Fruit fly (Drosophila melanogaster) whole organism, embryonic: ENCODE measurements around the gene Prp39.

ENCODE experiments used
- Aef1 ChIP-seq: fragments of 200-800 bp; sonication (Bioruptor generic); IDR thresholded peaks from 3 replicates; pipeline ENCODE4 v1.3.6; 2022; ENCODE audit warnings: missing biosample characterization, missing genetic modification characterization
- Atf6 ChIP-seq: fragments of 200-800 bp; sonication (Bioruptor generic); IDR thresholded peaks from 2 replicates; pipeline ENCODE4 v1.3.6; 2022; ENCODE audit warnings: missing biosample characterization, missing genetic modification characterization
- BEAF-32 ChIP-seq: fragments of 200-800 bp; sonication (Bioruptor generic); optimal IDR thresholded peaks from 3 replicates; lab custom pipeline; 2017; ENCODE audit warnings: missing biosample characterization, missing genetic modification characterization, mild to moderate bottlenecking, moderate library complexity, missing genetic modification reagents
- Bdp1 ChIP-seq: fragments of 200-800 bp; sonication (Bioruptor generic); optimal IDR thresholded peaks from 3 replicates; lab custom pipeline; 2016; ENCODE audit warnings: missing biosample characterization, missing genetic modification characterization
- CG10366 ChIP-seq: fragments of 200-800 bp; sonication (Bioruptor generic); IDR thresholded peaks from 2 replicates; pipeline ENCODE4 v1.3.6; 2022; ENCODE audit warnings: missing biosample characterization, missing genetic modification characterization
- CG12155 ChIP-seq: fragments of 200-800 bp; sonication (Bioruptor generic); optimal IDR thresholded peaks from 3 replicates; lab custom pipeline; 2016; ENCODE audit warnings: missing biosample characterization, missing genetic modification characterization
- CG12659 ChIP-seq: fragments of 200-800 bp; sonication (Bioruptor generic); optimal IDR thresholded peaks from 3 replicates; lab custom pipeline; 2017; ENCODE audit warnings: mild to moderate bottlenecking, missing biosample characterization, missing genetic modification reagents, missing genetic modification characterization
- CG14014 ChIP-seq: fragments of 200-800 bp; sonication (Bioruptor generic); IDR thresholded peaks from 2 replicates; pipeline ENCODE4 v1.3.6; 2022; ENCODE audit warnings: missing biosample characterization, missing genetic modification characterization
- CG14710 ChIP-seq: fragments of 200-800 bp; sonication (Bioruptor generic); optimal IDR thresholded peaks from 3 replicates; lab custom pipeline; 2019; ENCODE audit warnings: missing biosample characterization, mild to moderate bottlenecking, missing genetic modification characterization, moderate library complexity
- CG14860 ChIP-seq: fragments of 200-800 bp; sonication (Bioruptor generic); IDR thresholded peaks from 3 replicates; pipeline ENCODE4 v1.3.6; 2022; ENCODE audit warnings: missing biosample characterization, missing genetic modification characterization; ENCODE audit not compliant: partially characterized antibody
- CG17361 ChIP-seq: fragments of 200-800 bp; sonication (Bioruptor generic); IDR thresholded peaks from 3 replicates; pipeline ENCODE4 v1.3.6; 2022; ENCODE audit warnings: missing biosample characterization, missing genetic modification characterization
- CG32532 ChIP-seq: fragments of 200-800 bp; sonication (Bioruptor generic); IDR thresholded peaks from 2 replicates; pipeline ENCODE4 v1.3.6; 2022; ENCODE audit warnings: missing biosample characterization, missing genetic modification characterization
- CG4854 ChIP-seq: fragments of 200-800 bp; sonication (Bioruptor generic); optimal IDR thresholded peaks from 2 replicates; lab custom pipeline; 2016; ENCODE audit warnings: missing biosample characterization, missing genetic modification characterization, inconsistent platforms
- CG6791 ChIP-seq: fragments of 200-800 bp; sonication (Bioruptor generic); IDR thresholded peaks from 3 replicates; pipeline ENCODE4 v1.3.6; 2022; ENCODE audit warnings: missing biosample characterization, missing genetic modification characterization; ENCODE audit not compliant: partially characterized antibody
- CG7786 ChIP-seq: fragments of 200-800 bp; sonication (Bioruptor generic); optimal IDR thresholded peaks from 2 replicates; lab custom pipeline; 2016; ENCODE audit warnings: missing biosample characterization, missing genetic modification characterization
- CG8924 ChIP-seq: fragments of 200-800 bp; optimal IDR thresholded peaks from 3 replicates; lab custom pipeline; 2019; ENCODE audit warnings: missing biosample characterization, mild to moderate bottlenecking, missing genetic modification characterization, moderate library complexity
- Chrac-16 ChIP-seq: fragments of 200-800 bp; sonication (Bioruptor generic); optimal IDR thresholded peaks from 3 replicates; lab custom pipeline; 2016; ENCODE audit warnings: missing biosample characterization, missing genetic modification characterization
- Dek ChIP-seq: fragments of 200-800 bp; sonication (Bioruptor generic); optimal IDR thresholded peaks from 3 replicates; lab custom pipeline; 2019; ENCODE audit warnings: missing biosample characterization, mild to moderate bottlenecking, missing genetic modification characterization, moderate library complexity
- Doc3 ChIP-seq: fragments of 200-800 bp; sonication (Bioruptor generic); IDR thresholded peaks from 3 replicates; pipeline ENCODE4 v1.3.6; 2022; ENCODE audit warnings: missing biosample characterization, missing genetic modification characterization; ENCODE audit not compliant: partially characterized antibody
- Dp ChIP-seq: fragments of 200-800 bp; sonication (Bioruptor generic); optimal IDR thresholded peaks from 2 replicates; lab custom pipeline; 2018; ENCODE audit warnings: missing biosample characterization, mild to moderate bottlenecking, missing genetic modification characterization, moderate library complexity
- ERR ChIP-seq: fragments of 200-800 bp; sonication (Bioruptor generic); optimal IDR thresholded peaks from 2 replicates; lab custom pipeline; 2016; ENCODE audit warnings: missing biosample characterization, missing genetic modification characterization
- Fer3 ChIP-seq: fragments of 200-800 bp; sonication (Bioruptor generic); optimal IDR thresholded peaks from 2 replicates; lab custom pipeline; 2018; ENCODE audit warnings: missing biosample characterization, mild to moderate bottlenecking, missing genetic modification characterization, moderate library complexity
- H2.0 ChIP-seq: fragments of 200-800 bp; sonication (Bioruptor generic); IDR thresholded peaks from 2 replicates; pipeline ENCODE4 v1.3.6; 2022; ENCODE audit warnings: missing biosample characterization, missing genetic modification characterization
- HmgZ ChIP-seq: fragments of 200-800 bp; sonication (Bioruptor generic); optimal IDR thresholded peaks from 2 replicates; lab custom pipeline; 2018; ENCODE audit warnings: missing biosample characterization, mild to moderate bottlenecking, missing genetic modification characterization
- Hr3 ChIP-seq: fragments of 200-800 bp; sonication (Bioruptor generic); optimal IDR thresholded peaks from 3 replicates; lab custom pipeline; 2016; ENCODE audit warnings: missing biosample characterization, missing genetic modification characterization
- Neu2 ChIP-seq: fragments of 200-800 bp; sonication (Bioruptor generic); optimal IDR thresholded peaks from 3 replicates; lab custom pipeline; 2016; ENCODE audit warnings: missing biosample characterization, missing genetic modification characterization, borderline replicate concordance
- Pdp1 ChIP-seq, 2 experiments: fragments of 200-800 bp; sonication (Bioruptor generic); optimal IDR thresholded peaks; 3 replicates each; lab custom pipeline; 2016; ENCODE audit warnings: missing biosample characterization in 2 of 2, missing genetic modification characterization in 2 of 2, mild to moderate bottlenecking in 1 of 2, moderate library complexity in 1 of 2
- Six4 ChIP-seq: fragments of 200-800 bp; sonication (Bioruptor generic); optimal IDR thresholded peaks from 2 replicates; lab custom pipeline; 2016; ENCODE audit warnings: missing biosample characterization, missing genetic modification characterization
- Sry-δ ChIP-seq: fragments of 200-800 bp; sonication (Bioruptor generic); optimal IDR thresholded peaks from 2 replicates; lab custom pipeline; 2016; ENCODE audit warnings: missing biosample characterization, missing genetic modification characterization
- YL-1 ChIP-seq: fragments of 200-800 bp; sonication (Bioruptor generic); optimal IDR thresholded peaks from 3 replicates; lab custom pipeline; 2017; ENCODE audit warnings: missing biosample characterization, mild to moderate bottlenecking, missing genetic modification characterization
- ato ChIP-seq: fragments of 200-800 bp; sonication (Bioruptor generic); IDR thresholded peaks from 2 replicates; pipeline ENCODE4 v1.3.6; 2022; ENCODE audit warnings: missing biosample characterization, missing genetic modification characterization; ENCODE audit not compliant: partially characterized antibody
- chinmo ChIP-seq: fragments of 200-800 bp; sonication (Bioruptor generic); IDR thresholded peaks from 4 replicates; pipeline ENCODE4 v1.3.6; 2022; ENCODE audit warnings: missing biosample characterization, missing genetic modification characterization; ENCODE audit not compliant: partially characterized antibody
- croc ChIP-seq: fragments of 200-800 bp; sonication (Bioruptor generic); conservative IDR thresholded peaks from 3 replicates; pipeline ENCODE4 v1.3.6; 2022; ENCODE audit warnings: missing biosample characterization, missing genetic modification characterization
- crol ChIP-seq: fragments of 200-800 bp; sonication (Bioruptor generic); IDR thresholded peaks from 2 replicates; pipeline ENCODE4 v1.3.6; 2022; ENCODE audit warnings: missing biosample characterization, missing genetic modification characterization
- dysf ChIP-seq: fragments of 200-800 bp; sonication (Bioruptor generic); IDR thresholded peaks from 3 replicates; pipeline ENCODE4 v1.3.6; 2022; ENCODE audit warnings: missing biosample characterization, missing genetic modification characterization
- esg ChIP-seq: fragments of 200-800 bp; sonication (Bioruptor generic); conservative IDR thresholded peaks from 2 replicates; pipeline ENCODE4 v1.3.6; 2022; ENCODE audit warnings: missing biosample characterization, missing genetic modification characterization
- fu2 ChIP-seq: fragments of 200-800 bp; sonication (Bioruptor generic); optimal IDR thresholded peaks from 2 replicates; lab custom pipeline; 2016; ENCODE audit warnings: missing biosample characterization, missing genetic modification characterization
- grau ChIP-seq: fragments of 200-800 bp; optimal IDR thresholded peaks from 3 replicates; lab custom pipeline; 2019; ENCODE audit warnings: missing biosample characterization, mild to moderate bottlenecking, missing genetic modification characterization, moderate library complexity
- kni ChIP-seq: fragments of 200-800 bp; sonication (Bioruptor generic); optimal IDR thresholded peaks from 3 replicates; lab custom pipeline; 2017; ENCODE audit warnings: mild to moderate bottlenecking, missing biosample characterization, missing genetic modification reagents, missing genetic modification characterization
- knrl ChIP-seq: fragments of 200-800 bp; sonication (Bioruptor generic); IDR thresholded peaks from 3 replicates; pipeline ENCODE4 v1.3.6; 2022; ENCODE audit warnings: missing biosample characterization, missing genetic modification characterization; ENCODE audit not compliant: partially characterized antibody
- prd ChIP-seq, 3 experiments: fragments of >200 bp in 2 of 3; fragments of 200-800 bp in 1 of 3; sonication (Bioruptor generic) in 1 of 3; optimal IDR thresholded peaks in 2 of 3; IDR thresholded peaks in 1 of 3; 2 replicates in 2 of 3; 3 replicates in 1 of 3; pipeline versions ENCODE4 v1.3.6 to Lab custom; 2017 to 2022; ENCODE audit warnings: missing biosample characterization in 1 of 3, missing genetic modification characterization in 1 of 3
- sens ChIP-seq: fragments of 200-800 bp; sonication (Bioruptor generic); peaks from one replicate; lab custom pipeline; 2016; ENCODE audit warnings: missing biosample characterization, missing genetic modification characterization
- slbo ChIP-seq: fragments of 200-800 bp; sonication (Bioruptor generic); IDR thresholded peaks from 2 replicates; pipeline ENCODE4 v1.3.6; 2022; ENCODE audit warnings: missing biosample characterization, missing genetic modification characterization
- slou ChIP-seq: fragments of 200-800 bp; sonication (Bioruptor generic); optimal IDR thresholded peaks from 3 replicates; lab custom pipeline; 2016; ENCODE audit warnings: missing biosample characterization, missing genetic modification characterization
- sqz ChIP-seq: fragments of 200-800 bp; sonication (Bioruptor generic); optimal IDR thresholded peaks from 3 replicates; lab custom pipeline; 2018; ENCODE audit warnings: missing biosample characterization, mild to moderate bottlenecking, missing genetic modification characterization
- stwl ChIP-seq: fragments of 200-800 bp; sonication (Bioruptor generic); optimal IDR thresholded peaks from 3 replicates; lab custom pipeline; 2018; ENCODE audit warnings: missing biosample characterization, mild to moderate bottlenecking, missing genetic modification characterization, moderate library complexity
- unc-4 ChIP-seq: fragments of 200-800 bp; sonication (Bioruptor generic); IDR thresholded peaks from 2 replicates; pipeline ENCODE4 v1.3.6; 2022; ENCODE audit warnings: missing biosample characterization, missing genetic modification characterization; ENCODE audit not compliant: partially characterized antibody

The Prp39 gene

dm6 chr3R:28811677-28812465 lies at the start of gene Prp39 (continued):
- TF ChIP-seq prd (optimal IDR thresholded peaks at IDR 0.05; lab: Kevin White, UChicago) (no peak), prd (GFP tag; IDR thresholded peaks at IDR 0.05; lab: Robert Waterston, UW) (peak; percentile 72; the same call in 2 of the 3 replicates), H2.0 (GFP tag; lab: Robert Waterston, UW) (peak; percentile 41; the same call in 1 of the 2 replicates), croc (GFP tag; lab: Robert Waterston, UW) (no peak), Aef1 (GFP tag; lab: Robert Waterston, UW) (peak; percentile 33; the same call in 1 of the 3 replicates), CG7786 (GFP tag; lab: Kevin White, UChicago) (no peak), Sry-δ (GFP tag; lab: Kevin White, UChicago) (peak; percentile 43), esg (GFP tag; lab: Robert Waterston, UW) (0 out of 2 replicates have a peak, but pooled peaks have one; percentile 20), ERR (no peak), ato (peak; percentile 51; the same call in 1 of the 2 replicates), YL-1 (GFP tag; lab: Kevin White, UChicago) (peak; percentile 54), BEAF-32 (GFP tag; lab: Kevin White, UChicago) (peak; percentile 75), Pdp1 (GFP tag; optimal IDR thresholded peaks at IDR 0.05; lab: Kevin White, UChicago) (peak in 1 of 2 experiments; percentile 72), CG17361 (GFP tag; lab: Robert Waterston, UW) (peak; percentile 51; the same call in 1 of the 3 replicates), slbo (peak; percentile 72), crol (no peak), sens (GFP tag; lab: Kevin White, UChicago) (peak; percentile 64), HmgZ (peak; percentile 24), CG12659 (GFP tag; lab: Kevin White, UChicago) (no peak), kni (GFP tag; lab: Kevin White, UChicago) (no peak), CG14710 (tag; lab: Kevin White, UChicago) (peak; percentile 30), CG4854 (GFP tag; lab: Kevin White, UChicago) (no peak), Fer3 (tag; lab: Kevin White, UChicago) (peak; percentile 15), Bdp1 (GFP tag; lab: Kevin White, UChicago) (no peak), Chrac-16 (GFP tag; lab: Kevin White, UChicago) (peak; percentile 23), Dek (tag; lab: Kevin White, UChicago) (no peak), CG6791 (GFP tag; lab: Robert Waterston, UW) (peak; percentile 69), unc-4 (peak; percentile 74), fu2 (GFP tag; lab: Kevin White, UChicago) (no peak), Atf6 (peak; percentile 45; the same call in 1 of the 2 replicates), chinmo (GFP tag; lab: Robert Waterston, UW) (0 out of 4 replicates have a peak, but pooled peaks have one; percentile 50), CG10366 (GFP tag; lab: Robert Waterston, UW) (peak; percentile 31), Six4 (GFP tag; lab: Kevin White, UChicago) (no peak), Neu2 (no peak), grau (tag; lab: Kevin White, UChicago) (peak; percentile 0), Doc3 (peak; percentile 80), CG32532 (peak; percentile 49; the same call in 1 of the 2 replicates), Hr3 (GFP tag; lab: Kevin White, UChicago) (peak; percentile 8), dysf (GFP tag; lab: Robert Waterston, UW) (0 out of 3 replicates have a peak, but pooled peaks have one; percentile 9), sqz (GFP tag; lab: Kevin White, UChicago) (no peak), slou (GFP tag; lab: Kevin White, UChicago) (peak; percentile 6), stwl (tag; lab: Kevin White, UChicago) (peak; percentile 27), CG12155 (GFP tag; lab: Kevin White, UChicago) (peak; percentile 6), CG8924 (tag; lab: Kevin White, UChicago) (no peak), CG14860 (peak; percentile 63; the same call in 2 of the 3 replicates), knrl (GFP tag; lab: Robert Waterston, UW) (peak; percentile 78), CG14014 (GFP tag; lab: Robert Waterston, UW) (peak; percentile 46; the same call in 1 of the 2 replicates), Dp (GFP tag; lab: Kevin White, UChicago) (peak; percentile 23)
